Worm (Caenorhabditis elegans): Measurements from ENCODE around the gene lin-26.

lin-26 gene

DNA sequence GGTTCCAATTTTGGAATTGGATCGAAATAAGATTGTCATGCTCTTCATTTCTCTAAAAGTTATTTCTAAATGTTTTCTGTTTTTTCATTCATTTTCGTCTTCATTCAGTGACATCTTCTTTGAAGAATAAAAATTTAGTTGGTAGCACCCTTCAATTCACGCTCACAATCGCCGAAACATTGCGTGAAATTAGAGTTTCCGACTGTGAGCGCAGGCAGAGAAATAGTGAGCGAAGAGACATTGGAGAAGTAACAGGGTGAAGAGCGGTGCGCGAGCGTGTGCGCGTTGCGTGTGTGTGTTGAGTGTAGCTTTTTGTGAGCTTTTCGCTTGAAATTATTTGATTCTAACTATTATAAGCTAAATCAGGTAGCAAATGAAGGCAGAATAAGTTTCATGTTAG, 12.6 kb upstream of the lin-26 start:
- TF ChIP-seq W03F9.2 (tag; optimal IDR thresholded peaks at IDR 0.05) (no peak), him-1 (tag; optimal IDR thresholded peaks at IDR 0.05) (no peak), dao-5 (tag; optimal IDR thresholded peaks at IDR 0.05) (no peak)

ce11 chrII:7670039-7670438, 12.0 kb upstream of the lin-26 start:
- TF ChIP-seq him-1 (tag; optimal IDR thresholded peaks at IDR 0.05) (no peak), dao-5 (tag; optimal IDR thresholded peaks at IDR 0.05) (no peak), W03F9.2 (tag; optimal IDR thresholded peaks at IDR 0.05) (no peak)

DNA sequence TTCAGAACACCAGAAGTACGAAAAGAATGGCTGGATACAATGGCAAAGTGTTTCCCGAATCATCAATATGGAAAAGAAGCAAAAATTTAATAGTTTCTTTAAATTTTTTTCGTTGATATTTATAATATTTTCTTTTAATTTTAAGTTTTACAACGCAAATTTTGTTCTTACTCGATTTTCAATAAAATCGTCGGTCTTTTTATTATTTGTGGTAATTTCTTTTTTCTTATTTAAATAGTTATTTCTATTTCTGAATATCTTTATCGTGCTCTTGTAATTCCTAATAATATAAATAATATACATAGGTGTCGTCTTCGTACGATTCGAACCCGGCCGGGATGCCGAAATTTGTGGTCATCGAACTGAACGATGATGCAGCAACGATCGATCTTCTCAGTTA, 10.3 kb upstream of the lin-26 start, which contains the start of gene lir-1:
lir-1 (plus strand) TSS at position 301 of the 400 bp plus-strand sequence.
- TF ChIP-seq him-1 (tag; optimal IDR thresholded peaks at IDR 0.05) (no peak), W03F9.2 (tag; optimal IDR thresholded peaks at IDR 0.05) (no peak), dao-5 (tag; optimal IDR thresholded peaks at IDR 0.05) (no peak)

DNA sequence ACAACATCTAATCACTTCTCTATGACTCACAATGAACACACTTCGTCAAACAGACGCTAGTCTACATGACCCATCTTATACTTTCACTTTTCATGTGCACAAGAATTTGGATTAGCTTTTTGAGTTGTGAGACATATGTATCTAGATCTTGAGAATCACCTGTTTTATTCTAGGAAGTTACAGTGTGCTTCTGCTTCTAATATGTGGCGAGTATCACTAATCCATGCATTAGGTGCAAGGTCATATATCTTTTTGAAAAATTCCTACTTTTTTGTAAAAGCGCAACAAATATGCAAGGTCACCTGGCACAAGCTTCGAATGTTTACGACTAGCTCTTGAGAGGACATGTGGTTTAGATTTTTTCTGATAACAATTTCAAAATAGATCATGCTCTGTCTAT, 6.2 kb upstream of the lin-26 start:
- no peak for TF ChIP-seq dao-5 (tag; optimal IDR thresholded peaks at IDR 0.05)
- no peak for TF ChIP-seq him-1 (tag; optimal IDR thresholded peaks at IDR 0.05)
- no peak for TF ChIP-seq W03F9.2 (tag; optimal IDR thresholded peaks at IDR 0.05)

- no peak for TF ChIP-seq dao-5 (tag; optimal IDR thresholded peaks at IDR 0.05)
Measured at ce11 chrII:7676307-7676905, 5.6 kb upstream of the lin-26 start.

DNA sequence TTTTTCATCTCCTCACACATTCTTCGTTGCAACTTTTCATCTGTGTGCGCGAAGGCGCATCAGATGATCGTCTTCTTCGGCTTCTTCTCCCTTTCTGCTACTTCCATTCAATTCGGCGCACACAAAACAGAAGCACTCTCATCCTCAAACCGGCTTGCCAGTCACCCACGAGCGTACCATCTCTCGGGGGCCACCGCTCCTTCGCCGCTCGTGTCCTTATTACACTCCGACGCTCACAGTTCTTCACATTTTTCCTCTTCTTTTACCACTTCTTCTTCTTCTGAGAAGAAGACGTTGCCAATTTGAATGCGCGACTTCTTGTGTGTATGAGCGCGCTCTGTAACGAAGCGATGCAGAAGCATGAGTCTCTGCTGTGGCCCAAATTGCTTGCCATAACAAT, 3.5 kb upstream of the lin-26 start:
- TF ChIP-seq W03F9.2 (tag; optimal IDR thresholded peaks at IDR 0.05) (no peak), dao-5 (tag; optimal IDR thresholded peaks at IDR 0.05) (no peak), him-1 (tag; optimal IDR thresholded peaks at IDR 0.05) (no peak)

DNA sequence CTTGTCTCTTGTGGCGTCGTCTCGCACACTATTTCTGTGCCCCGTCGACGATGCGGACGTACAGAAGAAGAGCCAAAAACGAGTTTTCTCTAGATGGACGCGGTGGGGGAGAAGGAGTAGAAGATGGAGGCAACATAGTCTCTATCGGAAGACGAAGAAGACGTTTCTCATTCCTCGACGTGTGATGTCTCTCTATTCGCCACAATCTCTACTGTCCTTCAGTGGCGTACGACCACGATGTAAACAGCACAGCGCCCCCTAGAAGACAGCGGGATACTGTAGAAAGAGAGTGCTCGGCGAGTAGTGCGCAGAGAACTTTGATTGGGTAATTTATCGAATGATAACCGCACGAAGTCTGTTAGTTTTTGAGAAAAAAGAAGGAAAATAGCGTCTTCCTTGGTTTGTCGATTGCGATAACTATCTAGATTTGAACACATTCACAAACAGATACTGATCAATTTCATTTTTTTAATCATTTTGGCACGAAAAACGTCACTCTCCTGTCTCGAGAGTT, 2.4 kb upstream of the lin-26 start:
- TF ChIP-seq him-1 (tag; optimal IDR thresholded peaks at IDR 0.05) (no peak), dao-5 (tag; optimal IDR thresholded peaks at IDR 0.05) (no peak), W03F9.2 (tag; optimal IDR thresholded peaks at IDR 0.05) (no peak)

- TF ChIP-seq him-1 (tag; optimal IDR thresholded peaks at IDR 0.05) (no peak), W03F9.2 (tag; optimal IDR thresholded peaks at IDR 0.05) (no peak), dao-5 (tag; optimal IDR thresholded peaks at IDR 0.05) (no peak)
Measured at ce11 chrII:7682488-7682887, 490 bp downstream of the lin-26 start.

DNA sequence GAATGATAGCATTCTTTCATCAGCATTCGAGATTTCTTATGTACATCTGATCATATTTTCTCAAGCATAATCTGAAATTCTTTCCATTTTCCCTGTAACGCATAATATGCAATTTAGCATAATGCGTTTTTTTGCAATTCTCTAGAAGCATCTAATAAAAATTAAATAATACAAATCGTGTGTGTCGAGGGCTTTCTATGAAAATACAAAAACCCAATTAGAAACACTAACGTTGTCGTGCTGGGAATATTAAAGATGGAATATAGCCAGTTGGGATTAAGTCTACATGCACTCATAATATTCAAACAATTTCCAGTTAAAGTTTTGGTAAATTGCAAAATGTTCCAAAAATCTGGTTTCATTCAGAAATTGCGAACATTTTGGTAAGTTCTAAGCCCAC, 2.6 kb downstream of the lin-26 start, which contains the start of gene F18A1.1:
F18A1.1 (plus strand) TSS at position 301 of the 400 bp plus-strand sequence.
- TF ChIP-seq dao-5 (tag; optimal IDR thresholded peaks at IDR 0.05) (no peak), W03F9.2 (tag; optimal IDR thresholded peaks at IDR 0.05) (no peak), him-1 (tag; optimal IDR thresholded peaks at IDR 0.05) (no peak)

DNA sequence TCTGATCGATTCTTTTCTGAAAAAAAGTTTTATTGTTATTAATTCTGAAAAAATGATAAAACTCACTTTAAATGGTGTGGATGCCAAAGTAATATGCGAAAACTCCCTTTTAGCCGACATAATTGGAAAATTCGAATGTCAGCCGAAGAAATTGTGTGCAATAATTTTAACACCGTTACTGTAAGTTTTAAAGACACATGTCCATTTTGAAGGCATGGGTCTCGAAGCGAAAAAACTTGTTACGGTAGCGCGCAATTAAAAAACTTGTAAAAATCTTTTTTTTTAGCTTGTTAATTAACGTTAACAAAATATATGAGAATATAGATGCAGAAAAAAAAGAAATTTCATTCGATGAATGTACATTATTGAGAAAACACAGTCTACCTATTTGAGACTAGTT, 8.4 kb downstream of the lin-26 start, which contains the start of gene pid-1:
pid-1 (minus strand) TSS at position 173 of the 400 bp plus-strand sequence.
- TF ChIP-seq W03F9.2 (tag; optimal IDR thresholded peaks at IDR 0.05): no peak
- no peak for TF ChIP-seq him-1 (tag; optimal IDR thresholded peaks at IDR 0.05)
- TF ChIP-seq dao-5 (tag; optimal IDR thresholded peaks at IDR 0.05): no peak

ce11 chrII:7693929-7694328, 11.9 kb downstream of the lin-26 start, which contains the start of gene nhx-2:
Gene nhx-2 (minus strand): TSS chrII:7693957.
- TF ChIP-seq him-1 (tag; optimal IDR thresholded peaks at IDR 0.05) (no peak), W03F9.2 (tag; optimal IDR thresholded peaks at IDR 0.05) (no peak), dao-5 (tag; optimal IDR thresholded peaks at IDR 0.05) (no peak)

DNA sequence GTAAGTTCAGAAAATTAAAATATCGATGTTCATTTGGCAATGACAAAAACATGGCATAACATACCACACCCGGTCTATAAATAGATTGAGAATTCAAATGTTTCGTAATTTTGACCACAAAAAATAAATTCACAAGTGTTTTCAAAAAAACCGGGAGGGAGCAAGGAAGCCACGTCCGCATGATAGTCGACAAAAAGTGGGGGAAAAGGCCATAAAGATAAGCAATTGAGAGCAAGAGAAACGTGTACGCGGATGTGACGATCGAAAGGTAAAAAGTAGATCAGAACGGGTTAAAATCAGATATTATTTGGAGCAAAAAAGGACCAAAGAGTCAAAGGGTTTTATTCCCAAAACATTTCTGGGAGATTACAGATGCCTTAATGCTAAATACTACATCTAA, 12.7 kb downstream of the lin-26 start:
- TF ChIP-seq W03F9.2 (tag; optimal IDR thresholded peaks at IDR 0.05): no peak
- no peak for TF ChIP-seq him-1 (tag; optimal IDR thresholded peaks at IDR 0.05)
- no peak for TF ChIP-seq dao-5 (tag; optimal IDR thresholded peaks at IDR 0.05)

ce11 chrII:7695636-7696035, 13.6 kb downstream of the lin-26 start:
- no peak for TF ChIP-seq W03F9.2 (tag; optimal IDR thresholded peaks at IDR 0.05)
- TF ChIP-seq dao-5 (tag; optimal IDR thresholded peaks at IDR 0.05): no peak
- TF ChIP-seq him-1 (tag; optimal IDR thresholded peaks at IDR 0.05): no peak

- no peak for TF ChIP-seq dao-5 (tag; optimal IDR thresholded peaks at IDR 0.05)
- TF ChIP-seq W03F9.2 (tag; optimal IDR thresholded peaks at IDR 0.05): no peak
- no peak for TF ChIP-seq him-1 (tag; optimal IDR thresholded peaks at IDR 0.05)
Measured at ce11 chrII:7697156-7697555, 15.2 kb downstream of the lin-26 start.

DNA sequence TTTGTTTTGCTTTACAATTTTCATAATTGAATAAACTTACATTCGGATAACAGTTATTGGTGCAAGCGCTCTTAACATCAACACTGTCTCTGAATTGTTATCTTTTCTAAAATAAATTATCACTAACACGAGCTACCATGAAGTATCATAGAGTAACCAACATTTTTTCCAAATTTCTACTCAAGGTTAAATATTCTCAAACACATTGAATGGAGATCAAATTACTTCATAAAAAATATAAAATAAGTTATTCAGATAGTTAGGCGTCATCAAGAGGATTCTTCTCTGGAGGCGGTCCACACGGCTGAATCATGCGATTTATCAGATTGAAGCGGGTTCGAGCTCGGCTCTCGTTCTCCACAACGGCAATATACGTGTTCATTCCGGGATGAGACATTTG, 16.4 kb downstream of the lin-26 start, which contains the start of gene B0495.5:
B0495.5 (minus strand) TSS at position 101 of the 400 bp plus-strand sequence.
- TF ChIP-seq W03F9.2 (tag; optimal IDR thresholded peaks at IDR 0.05) (no peak), dao-5 (tag; optimal IDR thresholded peaks at IDR 0.05) (no peak), him-1 (tag; optimal IDR thresholded peaks at IDR 0.05) (no peak)
